Worm (Caenorhabditis elegans): Measurements from ENCODE around the gene fbxb-53.

fbxb-53 gene

DNA sequence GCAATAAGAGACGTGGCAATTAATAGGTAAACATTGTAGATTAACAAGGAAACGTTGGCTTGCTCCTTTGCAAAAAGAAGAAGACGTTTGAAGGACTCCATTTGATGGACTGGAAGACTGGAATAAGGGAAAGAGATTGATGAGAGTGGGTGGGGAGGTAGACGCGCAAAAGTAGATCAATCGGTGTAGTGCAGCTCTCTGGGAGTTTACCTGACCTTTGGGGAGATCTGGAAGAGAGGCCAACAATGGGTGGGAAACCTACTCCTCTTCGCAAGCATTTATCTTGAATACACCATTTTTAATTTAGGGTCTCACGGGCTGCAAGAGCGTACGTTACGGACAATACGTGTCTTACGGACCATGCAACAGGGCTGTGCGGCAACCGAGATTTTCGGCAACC is 49.7 kb downstream of the fbxb-53 start, which contains the start of gene C08F1.12:
Gene C08F1.12 (minus strand): TSS at position 101 of the 400 bp plus-strand sequence.
- TF ChIP-seq nhr-11 (tag; optimal IDR thresholded peaks at IDR 0.05) (no peak), pha-4 (tag; optimal IDR thresholded peaks at IDR 0.05) (no peak), pqm-1 (tag; optimal IDR thresholded peaks at IDR 0.05) (no peak), elt-2 (tag; optimal IDR thresholded peaks at IDR 0.05) (no peak), ztf-4 (tag; optimal IDR thresholded peaks at IDR 0.05) (no peak), mdl-1 (tag; optimal IDR thresholded peaks at IDR 0.05) (no peak), lin-39 (tag; optimal IDR thresholded peaks at IDR 0.05) (no peak), tbx-2 (tag; optimal IDR thresholded peaks at IDR 0.05) (no peak), ceh-28 (tag; optimal IDR thresholded peaks at IDR 0.05) (no peak), ztf-11 (tag; optimal IDR thresholded peaks at IDR 0.05) (no peak), fkh-2 (tag; optimal IDR thresholded peaks at IDR 0.05) (no peak), zag-1 (tag; optimal IDR thresholded peaks at IDR 0.05) (no peak), unc-62 (GFP tag; optimal IDR thresholded peaks at IDR 0.05) (no peak), fkh-10 (GFP tag; optimal IDR thresholded peaks at IDR 0.05) (no peak), elt-1 (tag; optimal IDR thresholded peaks at IDR 0.05) (no peak), jun-1 (tag; optimal IDR thresholded peaks at IDR 0.05) (no peak), lsy-12 (tag; optimal IDR thresholded peaks at IDR 0.05) (no peak), lin-15B (tag; optimal IDR thresholded peaks at IDR 0.05) (no peak), nhr-237 (tag; optimal IDR thresholded peaks at IDR 0.05) (no peak)

- TF ChIP-seq sea-2 (GFP tag; optimal IDR thresholded peaks at IDR 0.05), result no peak
Measured at ce11 chrII:1808217-1808616, 51.5 kb downstream of the fbxb-53 start, which contains the start of gene C08F1.8. TSS of gene C08F1.8 (minus strand) at chrII:1808317.
